Fruit fly (Drosophila melanogaster): Measurements from ENCODE around the gene Osi17.

Osi17 gene

dm6 chr3R:6352436-6352835 is 40.9 kb downstream of the Osi17 start:
- no peak for TF ChIP-seq CTCF (optimal IDR thresholded peaks at IDR 0.05)
- TF ChIP-seq CG8478 (optimal IDR thresholded peaks at IDR 0.05), result no peak

DNA sequence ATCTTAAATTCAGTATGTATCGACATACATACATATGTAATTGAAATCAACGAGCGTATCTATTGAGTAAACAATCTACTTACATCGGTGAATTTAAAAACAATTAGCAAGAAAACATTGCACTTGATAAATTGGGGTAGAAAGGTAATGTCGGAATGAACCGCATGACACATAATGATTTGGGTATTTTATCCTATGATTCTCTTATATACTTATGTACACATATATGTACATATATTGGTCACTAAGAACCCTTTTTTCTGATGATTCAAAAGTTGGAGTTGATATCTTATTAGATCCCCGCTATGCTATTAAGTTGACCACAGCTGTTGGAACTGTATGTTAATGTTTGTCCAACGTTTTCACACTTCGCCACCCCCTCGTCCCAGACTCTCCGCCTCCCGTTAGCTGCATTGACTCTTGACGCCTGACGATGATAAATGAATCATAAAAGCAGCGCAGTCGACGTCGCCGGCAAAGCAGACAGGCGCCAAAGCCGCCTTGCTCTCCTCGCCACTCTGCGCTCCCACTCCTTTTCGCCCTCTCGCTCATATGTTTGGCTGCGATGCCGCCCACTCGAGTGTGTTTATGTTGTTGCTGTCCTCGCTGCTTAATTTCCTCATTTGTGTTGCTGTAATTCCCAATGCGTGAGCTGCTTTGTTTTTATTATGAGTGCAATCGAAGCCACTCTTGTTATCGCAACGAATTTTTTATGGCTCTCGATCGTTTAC is 41.5 kb downstream of the Osi17 start:
- TF ChIP-seq CG8478 (optimal IDR thresholded peaks at IDR 0.05) (no peak), CTCF (optimal IDR thresholded peaks at IDR 0.05) (no peak)

- TF ChIP-seq CG8478 (optimal IDR thresholded peaks at IDR 0.05), result no peak
Observed at dm6 chr3R:6353624-6354352, 42.2 kb downstream of the Osi17 start.

- TF ChIP-seq CTCF (optimal IDR thresholded peaks at IDR 0.05) (no peak), CG8478 (optimal IDR thresholded peaks at IDR 0.05) (no peak)
Observed at dm6 chr3R:6354408-6354807, 42.8 kb downstream of the Osi17 start.

- TF ChIP-seq CG8478 (optimal IDR thresholded peaks at IDR 0.05) (no peak), CTCF (optimal IDR thresholded peaks at IDR 0.05) (peak in 1 of 2 experiments; percentile 9)
Observed at dm6 chr3R:6368100-6368499, 56.5 kb downstream of the Osi17 start, which contains the start of gene CG42724. TSS of gene CG42724 (minus strand) at chr3R:6368288.

- TF ChIP-seq CG8478 (optimal IDR thresholded peaks at IDR 0.05), result no peak
- TF ChIP-seq CTCF (optimal IDR thresholded peaks at IDR 0.05), result peak in 1 of 2 experiments; percentile 18
Observed at dm6 chr3R:6368550-6369238, 57.1 kb downstream of the Osi17 start, which contains the start of gene CG10286. TSS of gene CG10286 (plus strand) at chr3R:6368965.

DNA sequence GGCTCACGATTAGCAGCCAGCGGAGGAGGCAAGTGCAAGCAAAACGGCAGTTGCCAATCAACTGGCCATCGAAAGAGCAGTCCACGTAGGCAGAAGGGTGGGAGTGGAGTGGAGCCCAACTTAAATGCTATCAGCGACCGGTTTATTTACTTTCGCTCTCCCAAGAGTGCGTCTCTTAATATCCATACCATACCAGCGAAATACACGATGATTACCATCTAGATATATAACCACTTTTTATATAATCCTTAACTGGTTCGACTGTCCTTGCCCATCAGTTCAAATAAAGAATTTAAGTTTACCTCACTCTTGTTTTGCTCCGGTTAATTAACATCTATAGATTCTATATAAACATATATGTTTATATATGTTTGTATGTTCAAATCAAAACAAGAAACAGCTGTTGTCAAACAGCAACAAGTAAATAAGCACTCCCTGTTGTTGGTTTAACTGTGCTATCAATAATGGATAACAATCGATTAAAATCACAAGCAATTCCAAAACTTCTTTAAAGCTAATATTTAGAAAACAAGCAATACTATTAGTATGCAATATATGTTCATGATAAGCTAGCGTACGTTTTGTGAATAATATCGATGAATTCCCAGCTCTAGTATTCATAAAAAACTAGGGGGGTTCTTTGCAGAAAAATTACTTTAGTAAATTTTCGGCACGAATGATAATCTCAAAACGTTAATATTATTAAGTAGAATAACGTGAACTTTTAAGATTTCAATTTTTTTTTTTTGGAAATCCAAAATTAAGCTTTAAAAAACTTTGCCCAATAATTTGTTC is 62.1 kb downstream of the Osi17 start:
- TF ChIP-seq CG8478 (optimal IDR thresholded peaks at IDR 0.05), result no peak
- TF ChIP-seq CTCF (optimal IDR thresholded peaks at IDR 0.05), result no peak

- TF ChIP-seq CG8478 (optimal IDR thresholded peaks at IDR 0.05) (no peak), CTCF (optimal IDR thresholded peaks at IDR 0.05) (no peak)
Observed at dm6 chr3R:6374307-6374574, 62.7 kb downstream of the Osi17 start, which contains the start of gene CG42564. TSS of gene CG42564 (plus strand) at chr3R:6374475.

dm6 chr3R:6375944-6376343 is 64.4 kb downstream of the Osi17 start, which contains the start of gene CRAT:
TSS of gene CRAT (minus strand) at chr3R:6376044.
- TF ChIP-seq CTCF (optimal IDR thresholded peaks at IDR 0.05) (no peak), CG8478 (optimal IDR thresholded peaks at IDR 0.05) (no peak)
